Comparison of ENCODE assay signal across 4 fruit fly cellular contexts in genomic region chr3L:19049669-19050510, dm6.
TF ChIP-seq lines count a peak whose summit lies in the region.

No protein-coding gene starts in this region.

- TF ChIP-seq CTCF in whole organism, embryonic (GFP tag; optimal IDR thresholded peaks at IDR 0.05; lab: Kevin White, UChicago), result no peak

TF ChIP-seq in whole organism, adult, 20 proteins besides CTCF, POLR2A, EP300 and RAD21:
- TF ChIP-seq toe (GFP tag; optimal IDR thresholded peaks at IDR 0.05; lab: Kevin White, UChicago) (peak; percentile 7), Clk (GFP tag; optimal IDR thresholded peaks at IDR 0.05; lab: Kevin White, UChicago) (no peak)

TF ChIP-seq in whole organism, embryonic, 481 proteins besides CTCF, POLR2A, EP300 and RAD21 (continues in another document):
- TF ChIP-seq CG9817 (tag; optimal IDR thresholded peaks at IDR 0.05; lab: Kevin White, UChicago), result no peak
- no peak for TF ChIP-seq nerfin-2 (GFP tag; IDR thresholded peaks at IDR 0.05; lab: Robert Waterston, UW; ENCODE audit: partially characterized antibody)
- TF ChIP-seq z (GFP tag; IDR thresholded peaks at IDR 0.05; lab: Robert Waterston, UW), result peak; percentile 86
- no peak for TF ChIP-seq bbx (GFP tag; IDR thresholded peaks at IDR 0.05; lab: Robert Waterston, UW; ENCODE audit: partially characterized antibody)
- no peak for TF ChIP-seq CG6175 (GFP tag; IDR thresholded peaks at IDR 0.05; lab: Robert Waterston, UW)
- TF ChIP-seq CG14860 (GFP tag; IDR thresholded peaks at IDR 0.05; lab: Robert Waterston, UW; ENCODE audit: partially characterized antibody), result no peak
- no peak for TF ChIP-seq Stat92E (GFP tag; optimal IDR thresholded peaks at IDR 0.05; lab: Kevin White, UChicago)
- TF ChIP-seq Drgx (GFP tag; IDR thresholded peaks at IDR 0.05; lab: Robert Waterston, UW), result no peak
- no peak for TF ChIP-seq fd96Cb (tag; optimal IDR thresholded peaks at IDR 0.05; lab: Kevin White, UChicago)
- no peak for TF ChIP-seq bab2 (GFP tag; optimal IDR thresholded peaks at IDR 0.05; lab: Kevin White, UChicago)
- no peak for TF ChIP-seq sens-2 (GFP tag; IDR thresholded peaks at IDR 0.05; lab: Robert Waterston, UW)
- TF ChIP-seq gfzf (GFP tag; optimal IDR thresholded peaks at IDR 0.05; lab: Kevin White, UChicago), result no peak
- no peak for TF ChIP-seq MESR4 (GFP tag; optimal IDR thresholded peaks at IDR 0.05; lab: Kevin White, UChicago)
- TF ChIP-seq TFAM (GFP tag; optimal IDR thresholded peaks at IDR 0.05; lab: Kevin White, UChicago), result no peak
- no peak for TF ChIP-seq CkIIα-i1 (GFP tag; IDR thresholded peaks at IDR 0.05; lab: Robert Waterston, UW)
- TF ChIP-seq sob (GFP tag; IDR thresholded peaks at IDR 0.05; lab: Robert Waterston, UW), result no peak
- TF ChIP-seq cg (GFP tag; optimal IDR thresholded peaks at IDR 0.05; lab: Kevin White, UChicago), result peak; percentile 17
- TF ChIP-seq so (GFP tag; IDR thresholded peaks at IDR 0.05; lab: Robert Waterston, UW), result 0 out of 3 replicates have a peak, but pooled peaks have one; percentile 20
- TF ChIP-seq Rfx (GFP tag; IDR thresholded peaks at IDR 0.05; lab: Robert Waterston, UW), result no peak
- TF ChIP-seq Elba2 (GFP tag; optimal IDR thresholded peaks at IDR 0.05; lab: Kevin White, UChicago), result no peak
- no peak for TF ChIP-seq tin (GFP tag; optimal IDR thresholded peaks at IDR 0.05; lab: Kevin White, UChicago)
- TF ChIP-seq wor (GFP tag; IDR thresholded peaks at IDR 0.05; lab: Robert Waterston, UW), result no peak
- TF ChIP-seq Mrtf (GFP tag; IDR thresholded peaks at IDR 0.05; lab: Robert Waterston, UW), result no peak
- TF ChIP-seq sens (GFP tag; lab: Kevin White, UChicago), result peak; percentile 56
- TF ChIP-seq CG32767 (GFP tag; IDR thresholded peaks at IDR 0.05; lab: Robert Waterston, UW), result no peak
- 0 out of 3 replicates have a peak, but pooled peaks have one; percentile 32 for TF ChIP-seq CG2199 (GFP tag; IDR thresholded peaks at IDR 0.05; lab: Robert Waterston, UW)
- TF ChIP-seq CG4854 (GFP tag; optimal IDR thresholded peaks at IDR 0.05; lab: Kevin White, UChicago), result no peak
- peak; percentile 86 for TF ChIP-seq grn (GFP tag; optimal IDR thresholded peaks at IDR 0.05; lab: Kevin White, UChicago)
- TF ChIP-seq CG14710 (tag; optimal IDR thresholded peaks at IDR 0.05; lab: Kevin White, UChicago), result no peak
- no peak for TF ChIP-seq lola (GFP tag; optimal IDR thresholded peaks at IDR 0.05; lab: Kevin White, UChicago)
- no peak for TF ChIP-seq lbe (GFP tag; optimal IDR thresholded peaks at IDR 0.05; lab: Kevin White, UChicago)

TF ChIP-seq in whole organism, prepupa, 60 proteins besides CTCF, POLR2A, EP300 and RAD21:
- TF ChIP-seq svp (GFP tag; lab: Kevin White, UChicago) (peak; percentile 54), Blimp-1 (GFP tag; optimal IDR thresholded peaks at IDR 0.05; lab: Kevin White, UChicago) (no peak), ss (GFP tag; optimal IDR thresholded peaks at IDR 0.05; lab: Kevin White, UChicago) (peak in 1 of 2 experiments; percentile 40), CG6808 (GFP tag; optimal IDR thresholded peaks at IDR 0.05; lab: Kevin White, UChicago) (peak; percentile 2), dac (GFP tag; optimal IDR thresholded peaks at IDR 0.05; lab: Kevin White, UChicago) (no peak), Eip78C (GFP tag; lab: Kevin White, UChicago) (peak; percentile 52), CG11902 (GFP tag; optimal IDR thresholded peaks at IDR 0.05; lab: Kevin White, UChicago) (no peak), CG3919 (GFP tag; optimal IDR thresholded peaks at IDR 0.05; lab: Kevin White, UChicago) (no peak), CG15336 (GFP tag; IDR thresholded peaks at IDR 0.05; lab: Robert Waterston, UW) (no peak), Smox (GFP tag; optimal IDR thresholded peaks at IDR 0.05; lab: Kevin White, UChicago) (no peak), net (GFP tag; optimal IDR thresholded peaks at IDR 0.05; lab: Kevin White, UChicago) (no peak), fd59A (GFP tag; optimal IDR thresholded peaks at IDR 0.05; lab: Kevin White, UChicago) (no peak), CG8319 (GFP tag; optimal IDR thresholded peaks at IDR 0.05; lab: Kevin White, UChicago) (no peak), Sox14 (GFP tag; optimal IDR thresholded peaks at IDR 0.05; lab: Kevin White, UChicago) (no peak), salr (GFP tag; optimal IDR thresholded peaks at IDR 0.05; lab: Kevin White, UChicago) (no peak), CG11294 (GFP tag; IDR thresholded peaks at IDR 0.05; lab: Robert Waterston, UW) (no peak), CG8119 (GFP tag; IDR thresholded peaks at IDR 0.05; lab: Robert Waterston, UW) (0 out of 3 replicates have a peak, but pooled peaks have one; percentile 25), Sox102F (GFP tag; optimal IDR thresholded peaks at IDR 0.05; lab: Kevin White, UChicago) (no peak), fkh (GFP tag; optimal IDR thresholded peaks at IDR 0.05; lab: Kevin White, UChicago) (no peak), eg (GFP tag; IDR thresholded peaks at IDR 0.05; lab: Robert Waterston, UW) (no peak), CG6163 (GFP tag; IDR thresholded peaks at IDR 0.05; lab: Robert Waterston, UW) (0 out of 3 replicates have a peak, but pooled peaks have one; percentile 18), achi (GFP tag; optimal IDR thresholded peaks at IDR 0.05; lab: Kevin White, UChicago) (no peak), CG1621 (tag; optimal IDR thresholded peaks at IDR 0.05; lab: Kevin White, UChicago) (no peak), esn (GFP tag; optimal IDR thresholded peaks at IDR 0.05; lab: Kevin White, UChicago) (no peak), acj6 (GFP tag; optimal IDR thresholded peaks at IDR 0.05; lab: Kevin White, UChicago) (no peak), CG11762 (GFP tag; optimal IDR thresholded peaks at IDR 0.05; lab: Kevin White, UChicago; ENCODE audit: insufficient read depth) (no peak), pdm3 (GFP tag; optimal IDR thresholded peaks at IDR 0.05; lab: Kevin White, UChicago) (no peak), Lpt (GFP tag; optimal IDR thresholded peaks at IDR 0.05; lab: Kevin White, UChicago) (no peak), CG3032 (tag; optimal IDR thresholded peaks at IDR 0.05; lab: Kevin White, UChicago) (no peak), CG16779 (tag; optimal IDR thresholded peaks at IDR 0.05; lab: Kevin White, UChicago) (no peak)
TF ChIP-seq in whole organism, prepupa: peak in this region for 6.

TF ChIP-seq in whole organism, pupa, 21 proteins besides CTCF, POLR2A, EP300 and RAD21:
- TF ChIP-seq EcR (GFP tag; optimal IDR thresholded peaks at IDR 0.05; lab: Kevin White, UChicago) (peak; percentile 9), CG13204 (GFP tag; optimal IDR thresholded peaks at IDR 0.05; lab: Kevin White, UChicago) (peak; percentile 60), D1 (tag; optimal IDR thresholded peaks at IDR 0.05; lab: Kevin White, UChicago) (no peak), CG34367 (tag; optimal IDR thresholded peaks at IDR 0.05; lab: Kevin White, UChicago) (no peak)
TF ChIP-seq in whole organism, pupa: peak in this region for 2.
